Worm (Caenorhabditis elegans) whole organism, L4 larva: ENCODE results near the gene K02C4.5.
A peak's percentile ranks its signal among the peaks of the same experiment; 100 is the strongest.

Source experiments
- F37D6.2 ChIP-seq: sonication (generic microtip); optimal IDR thresholded peaks from 2 replicates; lab custom pipeline; 2016; ENCODE audit warnings: mild to moderate bottlenecking, missing genetic modification characterization, missing compliant biosample characterization
- F49E8.2 ChIP-seq: sonication (generic microtip); optimal IDR thresholded peaks from 2 replicates; lab custom pipeline; 2016; ENCODE audit warnings: missing compliant biosample characterization, mild to moderate bottlenecking, missing genetic modification characterization, borderline replicate concordance
- R02D3.7 ChIP-seq: fragments of 150-350 bp; sonication (generic microtip); optimal IDR thresholded peaks from 3 replicates; lab custom pipeline; 2014; ENCODE audit warnings: missing biosample characterization, missing genetic modification characterization
- T20F7.1 ChIP-seq: fragments of 200-800 bp; sonication (Bioruptor generic); optimal IDR thresholded peaks from 2 replicates; lab custom pipeline; 2018; ENCODE audit warnings: mild to moderate bottlenecking, missing genetic modification characterization, missing compliant biosample characterization
- Y48G9A.11 ChIP-seq: fragments of 200-800 bp; sonication (Bioruptor generic); IDR thresholded peaks from 2 replicates; pipeline ENCODE4 v1.3.6; 2022; ENCODE audit warnings: missing genetic modification reagents, missing genetic modification characterization, missing compliant biosample characterization
- Y75B8A.6 ChIP-seq: fragments of 200-800 bp; sonication (Bioruptor generic); IDR thresholded peaks from 2 replicates; pipeline ENCODE4 v1.3.6; 2022; ENCODE audit warnings: missing genetic modification reagents, missing genetic modification characterization, missing compliant biosample characterization
- aha-1 ChIP-seq: fragments of 150-350 bp; peaks from one replicate; lab custom pipeline; 2014; ENCODE audit warnings: missing biosample characterization, missing genetic modification characterization
- aly-2 ChIP-seq: sonication (generic microtip); optimal IDR thresholded peaks from 2 replicates; lab custom pipeline; 2018; ENCODE audit warnings: missing biosample characterization, missing genetic modification characterization
- ceh-28 ChIP-seq: fragments of 150-350 bp; optimal IDR thresholded peaks from 2 replicates; lab custom pipeline; 2014; ENCODE audit warnings: missing biosample characterization, missing genetic modification reagents, missing genetic modification characterization
- ceh-32 ChIP-seq: sonication (generic microtip); optimal IDR thresholded peaks from 2 replicates; lab custom pipeline; 2016; ENCODE audit warnings: mild to moderate bottlenecking, missing genetic modification characterization, missing compliant biosample characterization; ENCODE audit not compliant: poor library complexity
- ceh-44 ChIP-seq: fragments of 200-800 bp; sonication (Bioruptor generic); IDR thresholded peaks from 2 replicates; pipeline ENCODE4 v1.3.6; 2022; ENCODE audit warnings: missing genetic modification reagents, missing genetic modification characterization, missing compliant biosample characterization
- ceh-62 ChIP-seq: sonication (generic microtip); optimal IDR thresholded peaks from 2 replicates; lab custom pipeline; 2017; ENCODE audit warnings: missing biosample characterization, missing genetic modification characterization
- ceh-82 ChIP-seq: sonication (generic microtip); optimal IDR thresholded peaks from 2 replicates; lab custom pipeline; 2017; ENCODE audit warnings: missing biosample characterization, missing genetic modification characterization
- cey-2 ChIP-seq: sonication (generic microtip); optimal IDR thresholded peaks from 3 replicates; lab custom pipeline; 2017; ENCODE audit warnings: missing genetic modification characterization, mild to moderate bottlenecking, missing compliant biosample characterization, antibody characterized with exemption, borderline replicate concordance; ENCODE audit not compliant: insufficient read depth
- daf-16 ChIP-seq, 3 experiments: sonication (generic microtip); optimal IDR thresholded peaks; 2 replicates each; lab custom pipeline; 2016 to 2017; ENCODE audit warnings: missing genetic modification characterization in 3 of 3, missing genetic modification reagents in 3 of 3, mild to moderate bottlenecking in 2 of 3, missing compliant biosample characterization in 2 of 3, missing biosample characterization in 1 of 3, moderate library complexity in 1 of 3
- daf-19 ChIP-seq: fragments of 200-800 bp; sonication (Bioruptor generic); conservative IDR thresholded peaks from 2 replicates; pipeline ENCODE4 v1.3.6; 2022; ENCODE audit warnings: missing genetic modification characterization, missing compliant biosample characterization
- dmd-9 ChIP-seq: fragments of 200-800 bp; sonication (Bioruptor generic); IDR thresholded peaks from 2 replicates; pipeline ENCODE4 v1.3.6; 2022; ENCODE audit warnings: missing genetic modification reagents, missing genetic modification characterization, missing compliant biosample characterization
- dpl-1 ChIP-seq: fragments of 150-350 bp; optimal IDR thresholded peaks from 2 replicates; lab custom pipeline; 2014; ENCODE audit warnings: missing biosample characterization, missing genetic modification reagents, missing genetic modification characterization
- duxl-1 ChIP-seq: sonication (generic microtip); optimal IDR thresholded peaks from 2 replicates; lab custom pipeline; 2016; ENCODE audit warnings: mild to moderate bottlenecking, missing genetic modification characterization, moderate library complexity, missing compliant biosample characterization; ENCODE audit not compliant: poor library complexity
- dve-1 ChIP-seq: sonication (generic microtip); optimal IDR thresholded peaks from 2 replicates; lab custom pipeline; 2017; ENCODE audit warnings: antibody characterized with exemption, mild to moderate bottlenecking, missing genetic modification characterization, missing compliant biosample characterization; ENCODE audit not compliant: insufficient read depth
- egl-27 ChIP-seq: sonication (generic microtip); optimal IDR thresholded peaks from 3 replicates; lab custom pipeline; 2017; ENCODE audit warnings: missing biosample characterization, missing genetic modification reagents, missing genetic modification characterization
- egl-43 ChIP-seq: fragments of 200-800 bp; sonication (Bioruptor generic); IDR thresholded peaks from 2 replicates; pipeline ENCODE4 v1.3.6; 2022; ENCODE audit warnings: missing genetic modification reagents, missing genetic modification characterization, missing compliant biosample characterization
- gei-8 ChIP-seq: fragments of 200-800 bp; sonication (Bioruptor generic); optimal IDR thresholded peaks from 2 replicates; lab custom pipeline; 2018; ENCODE audit warnings: mild to moderate bottlenecking, missing genetic modification characterization, missing compliant biosample characterization
- hlh-11 ChIP-seq: fragments of 200-800 bp; sonication (Bioruptor generic); optimal IDR thresholded peaks from 2 replicates; lab custom pipeline; 2018; ENCODE audit warnings: mild to moderate bottlenecking, missing genetic modification characterization, missing compliant biosample characterization
- hlh-30 ChIP-seq: sonication (generic microtip); optimal IDR thresholded peaks from 2 replicates; lab custom pipeline; 2017; ENCODE audit warnings: antibody characterized with exemption, mild to moderate bottlenecking, missing genetic modification characterization, missing compliant biosample characterization; ENCODE audit not compliant: insufficient read depth
- lin-15B ChIP-seq: fragments of 150-350 bp; sonication (generic microtip); optimal IDR thresholded peaks from 3 replicates; lab custom pipeline; 2014; ENCODE audit warnings: missing biosample characterization, missing genetic modification characterization
- lin-38 ChIP-seq: fragments of 200-800 bp; sonication (Bioruptor generic); IDR thresholded peaks from 2 replicates; pipeline ENCODE4 v1.3.6; 2022; ENCODE audit warnings: missing genetic modification reagents, missing genetic modification characterization, missing compliant biosample characterization
- lin-39 ChIP-seq: fragments of 150-350 bp; optimal IDR thresholded peaks from 2 replicates; lab custom pipeline; 2014; ENCODE audit warnings: missing biosample characterization, missing genetic modification reagents, missing genetic modification characterization
- lsy-2 ChIP-seq, 2 experiments: fragments of 150-350 bp in 1 of 2; sonication (generic microtip) in 1 of 2; optimal IDR thresholded peaks; 2 replicates each; lab custom pipeline; 2014 to 2017; ENCODE audit warnings: missing biosample characterization in 2 of 2, missing genetic modification characterization in 2 of 2
- madf-5 ChIP-seq, 2 experiments: fragments of 200-800 bp; sonication (Bioruptor generic); IDR thresholded peaks; 2 replicates each; pipeline ENCODE4 v1.3.6; 2022; ENCODE audit warnings: missing compliant biosample characterization in 2 of 2, missing genetic modification characterization in 2 of 2
- madf-9 ChIP-seq: fragments of 200-800 bp; sonication (Bioruptor generic); conservative IDR thresholded peaks from 2 replicates; pipeline ENCODE4 v1.3.6; 2022; ENCODE audit warnings: missing genetic modification reagents, missing genetic modification characterization, missing compliant biosample characterization
- mdt-29 ChIP-seq: fragments of 200-800 bp; sonication (Bioruptor generic); IDR thresholded peaks from 2 replicates; pipeline ENCODE4 v1.3.6; 2022; ENCODE audit warnings: missing genetic modification reagents, missing genetic modification characterization, missing compliant biosample characterization
- mep-1 ChIP-seq: fragments of 150-350 bp; sonication (generic microtip); optimal IDR thresholded peaks from 3 replicates; lab custom pipeline; 2014; ENCODE audit warnings: missing biosample characterization, missing genetic modification characterization
- mes-2 ChIP-seq: sonication (generic microtip); optimal IDR thresholded peaks from 2 replicates; lab custom pipeline; 2016; ENCODE audit warnings: missing genotype, mild to moderate bottlenecking, missing genetic modification characterization, missing compliant biosample characterization; ENCODE audit not compliant: poor library complexity, severe bottlenecking
- mxl-2 ChIP-seq: fragments of 200-800 bp; sonication (Bioruptor generic); conservative IDR thresholded peaks from 2 replicates; pipeline ENCODE4 v1.3.6; 2022; ENCODE audit warnings: missing genetic modification reagents, missing genetic modification characterization, missing compliant biosample characterization
- nhr-102 ChIP-seq: sonication (generic microtip); optimal IDR thresholded peaks from 2 replicates; lab custom pipeline; 2016; ENCODE audit warnings: mild to moderate bottlenecking, missing genetic modification characterization, moderate library complexity, missing compliant biosample characterization
- nhr-11 ChIP-seq: fragments of 150-350 bp; optimal IDR thresholded peaks from 2 replicates; lab custom pipeline; 2014; ENCODE audit warnings: missing biosample characterization, missing genetic modification characterization
- nhr-111 ChIP-seq: fragments of 200-800 bp; sonication (Bioruptor generic); optimal IDR thresholded peaks from 2 replicates; lab custom pipeline; 2018; ENCODE audit warnings: mild to moderate bottlenecking, missing genetic modification characterization, missing compliant biosample characterization
- nhr-28 ChIP-seq: fragments of 150-350 bp; optimal IDR thresholded peaks from 2 replicates; lab custom pipeline; 2014; ENCODE audit warnings: missing biosample characterization, missing genetic modification characterization
- nhr-42 ChIP-seq: fragments of 200-800 bp; sonication (Bioruptor generic); IDR thresholded peaks from 2 replicates; pipeline ENCODE4 v1.3.6; 2022; ENCODE audit warnings: missing genetic modification characterization, missing compliant biosample characterization
- nhr-48 ChIP-seq: sonication (generic microtip); optimal IDR thresholded peaks from 2 replicates; lab custom pipeline; 2016; ENCODE audit warnings: mild to moderate bottlenecking, missing genetic modification characterization, missing compliant biosample characterization
- nhr-6 ChIP-seq: fragments of 150-350 bp; optimal IDR thresholded peaks from 2 replicates; lab custom pipeline; 2014; ENCODE audit warnings: missing biosample characterization, missing genetic modification characterization
- nhr-76 ChIP-seq: fragments of 150-350 bp; optimal IDR thresholded peaks from 2 replicates; lab custom pipeline; 2014; ENCODE audit warnings: missing biosample characterization, missing genetic modification characterization
- php-3 ChIP-seq: fragments of 200-800 bp; sonication (Bioruptor generic); IDR thresholded peaks from 2 replicates; pipeline ENCODE4 v1.3.6; 2022; ENCODE audit warnings: missing genetic modification reagents, missing genetic modification characterization, missing compliant biosample characterization
- set-16 ChIP-seq: fragments of 200-800 bp; sonication (Bioruptor generic); IDR thresholded peaks from 2 replicates; pipeline ENCODE4 v1.3.6; 2022; ENCODE audit warnings: missing genetic modification reagents, missing genetic modification characterization, missing compliant biosample characterization
- spr-1 ChIP-seq: sonication (generic microtip); optimal IDR thresholded peaks from 2 replicates; lab custom pipeline; 2016; ENCODE audit warnings: mild to moderate bottlenecking, missing genetic modification characterization, missing compliant biosample characterization
- tag-97 ChIP-seq: fragments of 200-800 bp; sonication (Bioruptor generic); IDR thresholded peaks from 2 replicates; pipeline ENCODE4 v1.3.6; 2022; ENCODE audit warnings: missing genetic modification characterization, missing compliant biosample characterization
- unc-62 ChIP-seq, 3 experiments: fragments of 150-350 bp in 1 of 3; sonication (generic microtip); optimal IDR thresholded peaks in 2 of 3; peaks in 1 of 3; 1 replicate in 1 of 3; 2 replicates in 2 of 3; lab custom pipeline; 2014 to 2017; ENCODE audit warnings: missing biosample characterization in 3 of 3, missing genetic modification characterization in 3 of 3, missing genetic modification reagents in 3 of 3, missing genotype in 1 of 3

Gene K02C4.5

DNA sequence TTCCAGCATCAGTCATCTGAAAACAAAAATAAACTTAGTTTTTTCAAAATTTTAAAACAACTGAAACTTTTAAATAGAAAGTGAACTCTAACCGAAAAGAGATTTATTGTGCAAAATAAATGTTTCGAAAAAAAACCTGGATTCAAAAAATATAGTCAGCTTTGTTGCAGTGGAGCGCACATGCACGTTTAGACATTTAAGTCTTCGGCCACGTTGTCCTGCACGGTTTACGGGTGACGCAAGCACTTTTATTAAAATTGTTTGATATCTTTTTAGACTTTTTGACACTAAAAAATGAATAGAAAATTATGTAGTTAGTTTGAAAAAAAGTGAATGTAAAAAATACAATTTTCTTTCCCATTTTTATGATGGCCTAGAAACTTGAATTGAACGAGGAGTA lies 38.8 kb upstream of the K02C4.5 start, which contains the start of the genes ubh-4 and algn-6 (continued):
- TF ChIP-seq duxl-1, result no peak
- no peak for TF ChIP-seq madf-5 (GFP tag; IDR thresholded peaks at IDR 0.05; lab: Robert Waterston, UW)
- TF ChIP-seq lin-38 (GFP tag; lab: Robert Waterston, UW), result peak; percentile 95
- no peak for TF ChIP-seq mdt-29 (GFP tag; lab: Robert Waterston, UW)
- TF ChIP-seq T20F7.1 (GFP tag; lab: Kevin White, UChicago), result peak; percentile 90
- TF ChIP-seq set-16 (GFP tag; lab: Robert Waterston, UW), result no peak
- no peak for TF ChIP-seq cey-2
- peak; percentile 34; the same call in 1 of the 2 replicates for TF ChIP-seq Y48G9A.11 (GFP tag; lab: Robert Waterston, UW)
- peak; percentile 65 for TF ChIP-seq nhr-28 (tag; lab: Kevin White, UChicago)
- no peak for TF ChIP-seq lin-39 (tag; lab: Kevin White, UChicago)
- no peak for TF ChIP-seq F49E8.2
- TF ChIP-seq ceh-82 (tag; lab: Kevin White, UChicago), result no peak
- no peak for TF ChIP-seq ceh-62 (tag; lab: Kevin White, UChicago)
- TF ChIP-seq nhr-102 (tag; lab: Kevin White, UChicago), result no peak
- no peak for TF ChIP-seq Y75B8A.6 (GFP tag; lab: Robert Waterston, UW)
- TF ChIP-seq madf-9 (GFP tag; lab: Robert Waterston, UW), result no peak
- TF ChIP-seq dpl-1 (GFP tag; lab: Kevin White, UChicago), result peak; percentile 63
- TF ChIP-seq nhr-111 (GFP tag; lab: Kevin White, UChicago), result no peak
- TF ChIP-seq ceh-44 (GFP tag; lab: Robert Waterston, UW), result no peak
- peak; percentile 57 for TF ChIP-seq mep-1
- TF ChIP-seq egl-43, result no peak
- no peak for TF ChIP-seq ceh-32 (tag; lab: Kevin White, UChicago)
- TF ChIP-seq nhr-76 (tag; lab: Kevin White, UChicago), result no peak
- no peak for TF ChIP-seq spr-1 (tag; lab: Kevin White, UChicago)
- no peak for TF ChIP-seq php-3 (GFP tag; lab: Robert Waterston, UW)
- TF ChIP-seq tag-97 (GFP tag; lab: Robert Waterston, UW), result no peak

DNA sequence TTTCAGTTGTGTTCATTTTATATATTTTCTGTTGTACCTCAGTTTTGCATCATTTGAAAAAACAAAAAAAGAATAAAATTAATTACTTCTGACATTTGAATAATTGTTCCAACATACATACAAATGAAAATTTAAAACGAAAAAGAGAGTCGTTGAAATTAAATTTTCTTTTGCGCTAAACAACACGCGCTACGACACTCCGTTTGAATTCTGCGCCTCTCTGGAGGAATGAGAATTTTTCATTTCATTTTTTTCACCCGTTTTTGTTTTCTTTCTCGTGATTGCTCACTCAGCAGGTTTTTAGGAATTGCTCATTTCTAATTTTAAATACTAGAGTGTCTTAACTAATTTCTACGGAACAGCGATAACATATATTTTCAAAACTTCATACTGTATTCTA lies 36.6 kb upstream of the K02C4.5 start:
- TF ChIP-seq F49E8.2 (no peak), hlh-30 (peak; percentile 70), cey-2 (no peak), dpl-1 (GFP tag; lab: Kevin White, UChicago) (peak; percentile 26), daf-19 (GFP tag; lab: Robert Waterston, UW) (no peak), mxl-2 (GFP tag; lab: Robert Waterston, UW) (no peak), nhr-11 (tag; lab: Kevin White, UChicago) (no peak), aha-1 (peak; percentile 50), lin-38 (GFP tag; lab: Robert Waterston, UW) (peak; percentile 57), daf-16 (GFP tag; optimal IDR thresholded peaks at IDR 0.05; lab: Kevin White, UChicago) (no peak), daf-16 (tag; optimal IDR thresholded peaks at IDR 0.05; lab: Kevin White, UChicago) (no peak), lin-15B (tag; lab: Kevin White, UChicago) (no peak), dmd-9 (GFP tag; lab: Robert Waterston, UW) (no peak), mes-2 (tag; lab: Kevin White, UChicago) (peak; percentile 39), T20F7.1 (GFP tag; lab: Kevin White, UChicago) (peak; percentile 96), lsy-2 (tag; optimal IDR thresholded peaks at IDR 0.05; lab: Kevin White, UChicago) (peak in 1 of 2 experiments; percentile 74), dve-1 (no peak), R02D3.7 (tag; lab: Kevin White, UChicago) (no peak), gei-8 (GFP tag; lab: Kevin White, UChicago) (no peak), unc-62 (GFP tag; optimal IDR thresholded peaks at IDR 0.05 in 1 of 2; lab: Kevin White, UChicago) (no peak), unc-62 (tag; optimal IDR thresholded peaks at IDR 0.05; lab: Kevin White, UChicago) (no peak), F37D6.2 (no peak), nhr-6 (tag; lab: Kevin White, UChicago) (peak; percentile 9), aly-2 (tag; lab: Kevin White, UChicago) (no peak), nhr-48 (tag; lab: Kevin White, UChicago) (no peak), egl-27 (no peak), hlh-11 (tag; lab: Kevin White, UChicago) (no peak), Y48G9A.11 (GFP tag; lab: Robert Waterston, UW) (0 out of 2 replicates have a peak, but pooled peaks have one; percentile 37), ceh-28 (tag; lab: Kevin White, UChicago) (no peak), nhr-42 (no peak)
